Worm (Caenorhabditis elegans) whole organism, young adult: ENCODE results near the gene mai-1.

ENCODE experiments used
- B0019.2 ChIP-seq: fragments of 200-800 bp; sonication (Bioruptor generic); conservative IDR thresholded peaks from 2 replicates; pipeline ENCODE4 v1.3.6; 2022; ENCODE audit warnings: missing genetic modification reagents, missing genetic modification characterization, missing compliant biosample characterization
- B0261.1 ChIP-seq: sonication (generic microtip); optimal IDR thresholded peaks from 2 replicates; lab custom pipeline; 2016; ENCODE audit warnings: mild to moderate bottlenecking, missing genetic modification characterization, moderate library complexity, missing compliant biosample characterization
- F33H1.4 ChIP-seq: fragments of 200-800 bp; sonication (Bioruptor generic); IDR thresholded peaks from 2 replicates; pipeline ENCODE4 v1.3.6; 2022; ENCODE audit warnings: missing genetic modification reagents, missing genetic modification characterization, missing compliant biosample characterization
- F49E8.2 ChIP-seq: sonication (generic microtip); optimal IDR thresholded peaks from 3 replicates; lab custom pipeline; 2017; ENCODE audit warnings: missing genetic modification characterization, mild to moderate bottlenecking, missing compliant biosample characterization, antibody characterized with exemption, moderate library complexity; ENCODE audit not compliant: insufficient read depth
- F57C9.4 ChIP-seq: sonication (generic microtip); optimal IDR thresholded peaks from 2 replicates; lab custom pipeline; 2017; ENCODE audit warnings: mild to moderate bottlenecking, missing genetic modification characterization, missing compliant biosample characterization
- T26A5.8 ChIP-seq: sonication (generic microtip); optimal IDR thresholded peaks from 2 replicates; lab custom pipeline; 2016; ENCODE audit warnings: missing genetic modification characterization, missing compliant biosample characterization
- Y53G8AR.9 ChIP-seq: fragments of 200-800 bp; sonication (Bioruptor generic); conservative IDR thresholded peaks from 2 replicates; pipeline ENCODE4 v1.3.6; 2022; ENCODE audit warnings: missing genetic modification reagents, missing genetic modification characterization, missing compliant biosample characterization
- Y79H2A.3 ChIP-seq: fragments of 200-800 bp; sonication (Bioruptor generic); conservative IDR thresholded peaks from 2 replicates; pipeline ENCODE4 v1.3.6; 2022; ENCODE audit warnings: missing genetic modification reagents, missing genetic modification characterization, missing compliant biosample characterization
- Y95B8A.8 ChIP-seq: fragments of 200-800 bp; sonication (Bioruptor generic); IDR thresholded peaks from 2 replicates; pipeline ENCODE4 v1.3.6; 2022; ENCODE audit warnings: missing genetic modification reagents, missing genetic modification characterization, missing compliant biosample characterization
- akir-1 ChIP-seq: fragments of 200-800 bp; sonication (Bioruptor generic); optimal IDR thresholded peaks from 2 replicates; lab custom pipeline; 2018; ENCODE audit warnings: mild to moderate bottlenecking, missing genetic modification characterization, moderate library complexity, missing compliant biosample characterization
- ama-1 ChIP-seq, 3 experiments: fragments of 150-350 bp in 1 of 3; sonication (generic microtip) in 2 of 3; optimal IDR thresholded peaks; 2 replicates each; lab custom pipeline; 2014 to 2018; ENCODE audit warnings: missing biosample characterization in 2 of 3, missing genetic modification characterization in 2 of 3, missing genetic modification reagents in 2 of 3
- bed-1 ChIP-seq: fragments of 200-800 bp; sonication (Bioruptor generic); IDR thresholded peaks from 2 replicates; pipeline ENCODE4 v1.3.6; 2022; ENCODE audit warnings: missing genetic modification reagents, missing genetic modification characterization, missing compliant biosample characterization
- bed-2 ChIP-seq: fragments of 200-800 bp; sonication (Bioruptor generic); IDR thresholded peaks from 2 replicates; pipeline ENCODE4 v1.3.6; 2022; ENCODE audit warnings: missing genetic modification reagents, missing genetic modification characterization, missing compliant biosample characterization
- cebp-1 ChIP-seq, 2 experiments: fragments of 200-800 bp in 1 of 2; sonication (Bioruptor generic) in 1 of 2; sonication (generic microtip) in 1 of 2; IDR thresholded peaks in 1 of 2; optimal IDR thresholded peaks in 1 of 2; 2 replicates each; pipeline versions ENCODE4 v1.3.6 to Lab custom; 2017 to 2022; ENCODE audit warnings: missing compliant biosample characterization in 2 of 2, missing genetic modification characterization in 2 of 2, mild to moderate bottlenecking in 1 of 2, missing genetic modification reagents in 1 of 2, moderate library complexity in 1 of 2
- cebp-2 ChIP-seq: fragments of 200-800 bp; sonication (Bioruptor generic); IDR thresholded peaks from 2 replicates; pipeline ENCODE4 v1.3.6; 2022; ENCODE audit warnings: missing genetic modification characterization, missing compliant biosample characterization
- ceh-58 ChIP-seq: fragments of 200-800 bp; sonication (Bioruptor generic); IDR thresholded peaks from 2 replicates; pipeline ENCODE4 v1.3.6; 2022; ENCODE audit warnings: missing genetic modification characterization, missing compliant biosample characterization
- die-1 ChIP-seq: sonication (generic microtip); optimal IDR thresholded peaks from 2 replicates; lab custom pipeline; 2016; ENCODE audit warnings: missing genotype, mild to moderate bottlenecking, missing genetic modification characterization, missing compliant biosample characterization
- dpff-1 ChIP-seq: sonication (generic microtip); optimal IDR thresholded peaks from 2 replicates; lab custom pipeline; 2017; ENCODE audit warnings: mild to moderate bottlenecking, missing genetic modification characterization, missing compliant biosample characterization
- dpl-1 ChIP-seq: fragments of 150-350 bp; optimal IDR thresholded peaks from 2 replicates; lab custom pipeline; 2014; ENCODE audit warnings: missing biosample characterization, missing genetic modification reagents, missing genetic modification characterization
- efl-1 ChIP-seq: fragments of 150-350 bp; optimal IDR thresholded peaks from 2 replicates; lab custom pipeline; 2014; ENCODE audit warnings: missing biosample characterization, missing genetic modification reagents, missing genetic modification characterization
- egl-18 ChIP-seq: fragments of 200-800 bp; sonication (Bioruptor generic); IDR thresholded peaks from 2 replicates; pipeline ENCODE4 v1.3.6; 2022; ENCODE audit warnings: missing genetic modification reagents, missing genetic modification characterization, missing compliant biosample characterization
- ekl-4 ChIP-seq: fragments of 200-800 bp; sonication (Bioruptor generic); IDR thresholded peaks from 2 replicates; pipeline ENCODE4 v1.3.6; 2022; ENCODE audit warnings: missing genetic modification reagents, missing genetic modification characterization, missing compliant biosample characterization
- ets-4 ChIP-seq: fragments of 200-800 bp; sonication (Bioruptor generic); optimal IDR thresholded peaks from 2 replicates; lab custom pipeline; 2018; ENCODE audit warnings: mild to moderate bottlenecking, missing genetic modification characterization, missing compliant biosample characterization
- hsf-1 ChIP-seq: fragments of 200-800 bp; sonication (Bioruptor generic); IDR thresholded peaks from 2 replicates; pipeline ENCODE4 v1.3.6; 2022; ENCODE audit warnings: missing genetic modification reagents, missing genetic modification characterization, missing compliant biosample characterization
- let-526 ChIP-seq: fragments of 200-800 bp; sonication (Bioruptor generic); IDR thresholded peaks from 2 replicates; pipeline ENCODE4 v1.3.6; 2022; ENCODE audit warnings: missing genetic modification reagents, missing genetic modification characterization, missing compliant biosample characterization
- let-607 ChIP-seq, 2 experiments: fragments of 200-800 bp in 1 of 2; sonication (Bioruptor generic) in 1 of 2; sonication (generic microtip) in 1 of 2; optimal IDR thresholded peaks; 2 replicates each; lab custom pipeline; 2016 to 2018; ENCODE audit warnings: mild to moderate bottlenecking in 2 of 2, missing compliant biosample characterization in 2 of 2, missing genetic modification characterization in 2 of 2, moderate library complexity in 2 of 2, missing genotype in 1 of 2
- lin-40 ChIP-seq: sonication (generic microtip); optimal IDR thresholded peaks from 2 replicates; lab custom pipeline; 2016; ENCODE audit warnings: missing genetic modification characterization, mild to moderate bottlenecking, missing compliant biosample characterization, missing genotype, missing genetic modification reagents
- lsy-27 ChIP-seq: sonication (generic microtip); optimal IDR thresholded peaks from 2 replicates; lab custom pipeline; 2017; ENCODE audit warnings: missing genetic modification characterization, mild to moderate bottlenecking, missing compliant biosample characterization, antibody characterized with exemption, missing genotype, borderline replicate concordance; ENCODE audit not compliant: insufficient read depth
- madf-6 ChIP-seq: fragments of 200-800 bp; sonication (Bioruptor generic); IDR thresholded peaks from 2 replicates; pipeline ENCODE4 v1.3.6; 2022; ENCODE audit warnings: missing genetic modification reagents, missing genetic modification characterization, missing compliant biosample characterization
- mcd-1 ChIP-seq: fragments of 200-800 bp; sonication (Bioruptor generic); IDR thresholded peaks from 2 replicates; pipeline ENCODE4 v1.3.6; 2022; ENCODE audit warnings: missing genetic modification reagents, missing genetic modification characterization, missing compliant biosample characterization
- mel-28 ChIP-seq: sonication (generic microtip); optimal IDR thresholded peaks from 2 replicates; lab custom pipeline; 2016; ENCODE audit warnings: borderline replicate concordance, mild to moderate bottlenecking, missing genetic modification characterization, missing compliant biosample characterization
- mxl-1 ChIP-seq: sonication (generic microtip); optimal IDR thresholded peaks from 2 replicates; lab custom pipeline; 2016; ENCODE audit warnings: missing genetic modification characterization, missing compliant biosample characterization
- nfyb-1 ChIP-seq: fragments of 200-800 bp; sonication (Bioruptor generic); IDR thresholded peaks from 2 replicates; pipeline ENCODE4 v1.3.6; 2022; ENCODE audit warnings: missing genetic modification reagents, missing genetic modification characterization, missing compliant biosample characterization
- nhr-80 ChIP-seq: sonication (generic microtip); optimal IDR thresholded peaks from 2 replicates; lab custom pipeline; 2016; ENCODE audit warnings: missing genetic modification characterization, missing compliant biosample characterization
- nhr-90 ChIP-seq: sonication (generic microtip); optimal IDR thresholded peaks from 2 replicates; lab custom pipeline; 2016; ENCODE audit warnings: missing genotype, mild to moderate bottlenecking, missing genetic modification characterization, missing compliant biosample characterization
- pha-4 ChIP-seq: fragments of 150-350 bp; sonication (generic microtip); optimal IDR thresholded peaks from 2 replicates; lab custom pipeline; 2014; ENCODE audit warnings: missing biosample characterization, missing genetic modification reagents, missing genetic modification characterization
- snpc-1.1 ChIP-seq: sonication (generic microtip); optimal IDR thresholded peaks from 2 replicates; lab custom pipeline; 2017; ENCODE audit warnings: missing genetic modification characterization, mild to moderate bottlenecking, missing compliant biosample characterization, antibody characterized with exemption, moderate library complexity, missing genotype, missing genetic modification reagents; ENCODE audit not compliant: insufficient read depth
- snpc-4 ChIP-seq, 5 experiments: fragments of 150-350 bp in 1 of 5; sonication (generic microtip) in 4 of 5; optimal IDR thresholded peaks; 2 replicates each; lab custom pipeline; 2014 to 2018; ENCODE audit warnings: missing genetic modification characterization in 5 of 5, missing biosample characterization in 3 of 5, antibody characterized with exemption in 2 of 5, mild to moderate bottlenecking in 2 of 5, missing compliant biosample characterization in 2 of 5, missing genotype in 2 of 5, moderate library complexity in 2 of 5, missing genetic modification reagents in 1 of 5
- sptf-2 ChIP-seq: fragments of 200-800 bp; sonication (Bioruptor generic); optimal IDR thresholded peaks from 2 replicates; lab custom pipeline; 2018; ENCODE audit warnings: mild to moderate bottlenecking, missing genetic modification characterization, missing compliant biosample characterization
- tbp1 ChIP-seq: fragments of 200-800 bp; sonication (Bioruptor generic); optimal IDR thresholded peaks from 2 replicates; lab custom pipeline; 2018; ENCODE audit warnings: mild to moderate bottlenecking, missing genetic modification characterization, missing compliant biosample characterization
- tlf-1 ChIP-seq: fragments of 200-800 bp; sonication (Bioruptor generic); optimal IDR thresholded peaks from 2 replicates; lab custom pipeline; 2018; ENCODE audit warnings: mild to moderate bottlenecking, missing genetic modification characterization, missing compliant biosample characterization
- xnd-1 ChIP-seq: sonication (generic microtip); optimal IDR thresholded peaks from 2 replicates; lab custom pipeline; 2016; ENCODE audit warnings: missing genotype, missing genetic modification reagents, missing genetic modification characterization, missing compliant biosample characterization
- ztf-3 ChIP-seq: fragments of 200-800 bp; sonication (Bioruptor generic); optimal IDR thresholded peaks from 2 replicates; lab custom pipeline; 2018; ENCODE audit warnings: mild to moderate bottlenecking, missing genetic modification characterization, missing compliant biosample characterization

The mai-1 gene

DNA sequence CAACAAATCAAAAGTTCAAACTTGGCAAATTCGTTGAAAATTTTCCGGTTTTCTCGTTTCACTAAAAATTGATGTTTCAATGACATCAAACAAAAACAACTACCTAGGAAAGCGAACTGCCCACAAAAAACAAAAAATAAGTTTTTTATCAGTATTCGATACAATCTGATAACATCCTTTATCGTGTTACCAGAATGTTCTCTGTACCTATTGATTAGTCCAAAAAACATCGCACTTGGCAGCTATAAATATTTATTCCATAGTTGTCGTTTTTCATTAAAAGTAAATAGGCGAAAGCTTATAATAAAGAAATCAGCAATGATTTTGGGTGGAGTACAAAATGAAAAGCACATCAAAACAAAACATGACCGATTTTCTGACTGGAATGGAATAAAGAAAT lies 815 bp upstream of the mai-1 start:
- TF ChIP-seq lin-40 (tag; lab: Kevin White, UChicago) (peak; percentile 62), B0261.1 (tag; lab: Kevin White, UChicago) (no peak), ztf-3 (GFP tag; lab: Kevin White, UChicago) (no peak), dpff-1 (tag; lab: Kevin White, UChicago) (no peak), T26A5.8 (tag; lab: Kevin White, UChicago) (no peak), nhr-90 (tag; lab: Kevin White, UChicago) (no peak), lsy-27 (tag; lab: Kevin White, UChicago) (no peak), F57C9.4 (tag; lab: Kevin White, UChicago) (no peak), Y95B8A.8 (no peak), Y79H2A.3 (GFP tag; lab: Robert Waterston, UW) (no peak), efl-1 (GFP tag; lab: Kevin White, UChicago) (no peak), snpc-1.1 (no peak), F49E8.2 (tag; lab: Kevin White, UChicago) (no peak), ets-4 (GFP tag; lab: Kevin White, UChicago) (no peak), mxl-1 (tag; lab: Kevin White, UChicago) (no peak), hsf-1 (GFP tag; lab: Robert Waterston, UW) (peak; percentile 56; the same call in 1 of the 2 replicates), tbp1 (GFP tag; lab: Kevin White, UChicago) (peak; percentile 5), cebp-2 (GFP tag; lab: Robert Waterston, UW) (no peak), xnd-1 (tag; lab: Kevin White, UChicago) (no peak), Y53G8AR.9 (0 out of 2 replicates have a peak, but pooled peaks have one; percentile 50), nfyb-1 (0 out of 2 replicates have a peak, but pooled peaks have one; percentile 24), dpl-1 (no peak), sptf-2 (no peak), F33H1.4 (GFP tag; lab: Robert Waterston, UW) (no peak), tlf-1 (GFP tag; lab: Kevin White, UChicago) (no peak), cebp-1 (GFP tag; IDR thresholded peaks at IDR 0.05; lab: Robert Waterston, UW) (no peak), cebp-1 (tag; optimal IDR thresholded peaks at IDR 0.05; lab: Kevin White, UChicago) (peak; percentile 10), nhr-80 (peak; percentile 48), bed-2 (GFP tag; lab: Robert Waterston, UW) (no peak), egl-18 (GFP tag; lab: Robert Waterston, UW) (no peak), let-607 (tag; optimal IDR thresholded peaks at IDR 0.05; lab: Kevin White, UChicago) (peak in 1 of 2 experiments; percentile 6), pha-4 (tag; lab: Kevin White, UChicago) (no peak), die-1 (tag; lab: Kevin White, UChicago) (no peak), mel-28 (tag; lab: Kevin White, UChicago) (no peak), akir-1 (GFP tag; lab: Kevin White, UChicago) (no peak), ama-1 (optimal IDR thresholded peaks at IDR 0.05; lab: Kevin White, UChicago) (peak; percentile 11), ama-1 (GFP tag; optimal IDR thresholded peaks at IDR 0.05; lab: Kevin White, UChicago) (no peak)

DNA sequence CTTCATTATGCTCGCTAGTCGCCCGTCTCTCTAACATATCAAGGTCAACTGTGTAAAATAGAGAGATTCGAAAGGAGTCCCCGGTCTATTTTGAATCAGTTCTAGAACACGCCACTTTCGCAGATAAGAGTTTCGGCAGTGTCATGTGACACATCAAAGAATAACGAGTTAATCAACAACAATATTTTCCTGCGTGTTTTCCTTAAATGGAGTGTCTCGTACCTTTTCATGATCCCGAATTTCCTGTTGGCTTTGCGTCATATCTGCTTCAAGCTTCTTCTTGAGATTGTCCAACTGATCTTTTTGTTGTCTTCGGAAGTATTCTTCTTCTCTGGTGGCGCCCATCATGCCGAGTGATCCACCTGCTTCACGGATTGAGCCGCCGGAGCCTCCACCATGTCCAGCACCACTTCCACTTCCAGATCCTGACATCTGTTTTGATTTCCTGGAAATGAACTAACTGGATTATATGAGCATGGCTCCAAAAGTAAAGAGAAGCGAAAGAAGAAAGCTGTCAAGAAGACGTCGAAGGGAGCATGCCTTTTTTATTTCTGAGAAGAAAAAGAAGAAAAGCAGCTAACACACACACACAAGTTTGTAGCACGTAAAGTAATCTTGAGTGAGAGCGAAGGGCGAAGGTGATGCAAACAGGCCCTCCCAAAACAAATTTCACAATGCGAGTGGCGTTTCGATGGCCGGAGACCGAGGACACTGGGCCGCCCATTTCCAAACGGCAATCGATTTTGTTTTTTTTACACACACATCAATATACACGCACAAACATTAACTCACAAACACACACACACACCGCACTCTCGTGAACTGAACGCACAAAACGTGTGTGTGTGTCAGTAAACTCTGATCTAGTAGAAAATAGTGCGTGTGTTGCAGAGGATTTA lies 1.0 kb downstream of the mai-1 start:
- peak; percentile 25; the same call in 1 of the 2 replicates for TF ChIP-seq mcd-1 (GFP tag; lab: Robert Waterston, UW)
- TF ChIP-seq ekl-4 (GFP tag; lab: Robert Waterston, UW) = peak; percentile 6; the same call in 1 of the 2 replicates
- no peak for TF ChIP-seq snpc-4 (GFP tag; optimal IDR thresholded peaks at IDR 0.05; lab: Kevin White, UChicago)
- TF ChIP-seq snpc-4 (tag; optimal IDR thresholded peaks at IDR 0.05; lab: Kevin White, UChicago) = no peak
- no peak for TF ChIP-seq F33H1.4 (GFP tag; lab: Robert Waterston, UW)
- TF ChIP-seq tlf-1 (GFP tag; lab: Kevin White, UChicago) = peak; percentile 22
- TF ChIP-seq let-607 (tag; optimal IDR thresholded peaks at IDR 0.05; lab: Kevin White, UChicago) = no peak
- no peak for TF ChIP-seq mxl-1 (tag; lab: Kevin White, UChicago)
- 0 out of 2 replicates have a peak, but pooled peaks have one; percentile 5 for TF ChIP-seq let-526 (GFP tag; lab: Robert Waterston, UW)
- no peak for TF ChIP-seq B0019.2 (GFP tag; lab: Robert Waterston, UW)
- no peak for TF ChIP-seq B0261.1 (tag; lab: Kevin White, UChicago)
- TF ChIP-seq ama-1 (optimal IDR thresholded peaks at IDR 0.05; lab: Kevin White, UChicago) = peak; percentile 83
- no peak for TF ChIP-seq ama-1 (GFP tag; optimal IDR thresholded peaks at IDR 0.05; lab: Kevin White, UChicago)
- TF ChIP-seq bed-1 (GFP tag; lab: Robert Waterston, UW) = no peak
- no peak for TF ChIP-seq madf-6
- TF ChIP-seq cebp-1 (GFP tag; IDR thresholded peaks at IDR 0.05; lab: Robert Waterston, UW) = peak; percentile 48; the same call in 1 of the 2 replicates
- TF ChIP-seq cebp-1 (tag; optimal IDR thresholded peaks at IDR 0.05; lab: Kevin White, UChicago) = peak; percentile 75
- no peak for TF ChIP-seq ceh-58
